Worm (Caenorhabditis elegans) whole organism, L4/young adult: ENCODE results near the gene K10C2.7.

Experiments used
- W03F9.2 ChIP-seq: fragments of 150-350 bp; optimal IDR thresholded peaks from 2 replicates; lab custom pipeline; 2014; ENCODE audit warnings: missing biosample characterization, missing genetic modification characterization
- dao-5 ChIP-seq: sonication (generic microtip); optimal IDR thresholded peaks from 2 replicates; lab custom pipeline; 2016; ENCODE audit warnings: missing genotype, missing genetic modification characterization, moderate library complexity, missing compliant biosample characterization
- him-1 ChIP-seq: sonication (generic microtip); optimal IDR thresholded peaks from 2 replicates; lab custom pipeline; 2016; ENCODE audit warnings: missing genotype, missing genetic modification reagents, missing genetic modification characterization, missing compliant biosample characterization

DNA sequence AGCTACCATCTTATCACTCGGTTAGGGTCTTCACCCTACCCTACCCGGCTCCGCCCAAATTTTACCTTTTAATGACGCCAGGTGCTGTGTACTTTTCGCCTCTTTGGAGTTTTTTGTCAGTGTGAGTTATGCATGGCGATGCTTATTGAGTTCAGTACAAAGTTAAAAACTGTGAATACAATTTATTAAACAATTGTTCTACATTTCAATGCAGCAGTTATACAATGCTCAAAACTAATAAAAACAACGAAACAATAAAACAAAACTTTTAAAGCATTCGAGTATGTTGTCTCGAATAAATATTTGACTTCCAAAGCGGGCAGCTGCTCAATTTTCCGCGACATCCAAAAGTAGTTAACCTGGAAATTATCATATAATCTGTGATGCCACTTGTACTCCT lies 12.8 kb downstream of the K10C2.7 start, which contains the start of gene ctsa-2:
- TF ChIP-seq him-1 (tag; lab: Kevin White, UChicago) (no peak), dao-5 (no peak), W03F9.2 (tag; lab: Kevin White, UChicago) (no peak)
